Worm (Caenorhabditis elegans): ENCODE data around the gene K02E7.4.

Gene K02E7.4

ce11 chrII:1070875-1071274 is 1.3 kb upstream of the K02E7.4 start, which contains the start of gene K02E7.12:
Gene K02E7.12, plus strand, starts transcription at chrII:1071175.
- TF ChIP-seq dao-5 (tag; optimal IDR thresholded peaks at IDR 0.05) (no peak), W03F9.2 (tag; optimal IDR thresholded peaks at IDR 0.05) (no peak), him-1 (tag; optimal IDR thresholded peaks at IDR 0.05) (no peak)

- TF ChIP-seq him-1 (tag; optimal IDR thresholded peaks at IDR 0.05) = no peak
- no peak for TF ChIP-seq dao-5 (tag; optimal IDR thresholded peaks at IDR 0.05)
- no peak for TF ChIP-seq W03F9.2 (tag; optimal IDR thresholded peaks at IDR 0.05)
These were observed 774 bp upstream of the K02E7.4 start for ce11 chrII:1071432-1071831.

- TF ChIP-seq dao-5 (tag; optimal IDR thresholded peaks at IDR 0.05) (no peak), him-1 (tag; optimal IDR thresholded peaks at IDR 0.05) (no peak), W03F9.2 (tag; optimal IDR thresholded peaks at IDR 0.05) (no peak)
These were observed 3.2 kb downstream of the K02E7.4 start, which contains the start of gene K02E7.11 for ce11 chrII:1075424-1075823. Gene K02E7.11, minus strand, starts transcription at chrII:1075524.

ce11 chrII:1082859-1083258 is 10.7 kb downstream of the K02E7.4 start, which contains the start of gene K02E7.1:
Gene K02E7.1, plus strand, starts transcription at chrII:1083159.
- TF ChIP-seq W03F9.2 (tag; optimal IDR thresholded peaks at IDR 0.05) (no peak), him-1 (tag; optimal IDR thresholded peaks at IDR 0.05) (no peak), dao-5 (tag; optimal IDR thresholded peaks at IDR 0.05) (no peak)

- TF ChIP-seq him-1 (tag; optimal IDR thresholded peaks at IDR 0.05) (no peak), dao-5 (tag; optimal IDR thresholded peaks at IDR 0.05) (no peak), W03F9.2 (tag; optimal IDR thresholded peaks at IDR 0.05) (no peak)
These were observed 12.7 kb downstream of the K02E7.4 start for ce11 chrII:1084899-1085298.

- TF ChIP-seq him-1 (tag; optimal IDR thresholded peaks at IDR 0.05) (no peak), dao-5 (tag; optimal IDR thresholded peaks at IDR 0.05) (no peak), W03F9.2 (tag; optimal IDR thresholded peaks at IDR 0.05) (no peak)
These were observed 13.3 kb downstream of the K02E7.4 start for ce11 chrII:1085546-1085945.

- no peak for TF ChIP-seq dao-5 (tag; optimal IDR thresholded peaks at IDR 0.05)
- no peak for TF ChIP-seq W03F9.2 (tag; optimal IDR thresholded peaks at IDR 0.05)
- no peak for TF ChIP-seq him-1 (tag; optimal IDR thresholded peaks at IDR 0.05)
These were observed 14.3 kb downstream of the K02E7.4 start for ce11 chrII:1086479-1086878.

ce11 chrII:1088527-1089230 is 16.5 kb downstream of the K02E7.4 start:
- TF ChIP-seq him-1 (tag; optimal IDR thresholded peaks at IDR 0.05) = no peak
- no peak for TF ChIP-seq W03F9.2 (tag; optimal IDR thresholded peaks at IDR 0.05)
- TF ChIP-seq dao-5 (tag; optimal IDR thresholded peaks at IDR 0.05) = no peak

- TF ChIP-seq dao-5 (tag; optimal IDR thresholded peaks at IDR 0.05) = no peak
- no peak for TF ChIP-seq W03F9.2 (tag; optimal IDR thresholded peaks at IDR 0.05)
- TF ChIP-seq him-1 (tag; optimal IDR thresholded peaks at IDR 0.05) = no peak
These were observed 18.5 kb downstream of the K02E7.4 start for ce11 chrII:1090743-1091142.

- TF ChIP-seq him-1 (tag; optimal IDR thresholded peaks at IDR 0.05) (no peak), W03F9.2 (tag; optimal IDR thresholded peaks at IDR 0.05) (no peak), dao-5 (tag; optimal IDR thresholded peaks at IDR 0.05) (no peak)
These were observed 19.5 kb downstream of the K02E7.4 start, which contains the start of gene snf-3 for ce11 chrII:1091706-1092105. Gene snf-3, plus strand, starts transcription at chrII:1092006.

- TF ChIP-seq W03F9.2 (tag; optimal IDR thresholded peaks at IDR 0.05) (no peak), dao-5 (tag; optimal IDR thresholded peaks at IDR 0.05) (no peak), him-1 (tag; optimal IDR thresholded peaks at IDR 0.05) (no peak)
These were observed 28.5 kb downstream of the K02E7.4 start, which contains the start of gene pho-14 for ce11 chrII:1100719-1101118. Gene pho-14, minus strand, starts transcription at chrII:1100819.

ce11 chrII:1101413-1101812 is 29.2 kb downstream of the K02E7.4 start:
- TF ChIP-seq dao-5 (tag; optimal IDR thresholded peaks at IDR 0.05) (no peak), him-1 (tag; optimal IDR thresholded peaks at IDR 0.05) (no peak), W03F9.2 (tag; optimal IDR thresholded peaks at IDR 0.05) (no peak)

ce11 chrII:1102209-1102608 is 30.0 kb downstream of the K02E7.4 start:
- no peak for TF ChIP-seq him-1 (tag; optimal IDR thresholded peaks at IDR 0.05)
- no peak for TF ChIP-seq dao-5 (tag; optimal IDR thresholded peaks at IDR 0.05)
- TF ChIP-seq W03F9.2 (tag; optimal IDR thresholded peaks at IDR 0.05) = no peak

ce11 chrII:1103484-1104100 is 31.4 kb downstream of the K02E7.4 start:
- TF ChIP-seq dao-5 (tag; optimal IDR thresholded peaks at IDR 0.05) (no peak), W03F9.2 (tag; optimal IDR thresholded peaks at IDR 0.05) (no peak), him-1 (tag; optimal IDR thresholded peaks at IDR 0.05) (no peak)

Data from whole organism, L4/young adult.